Worm (Caenorhabditis elegans): ENCODE results near the gene F22E5.9.
A peak's percentile ranks its signal among the peaks of the same experiment; 100 is the strongest.

Gene F22E5.9

DNA sequence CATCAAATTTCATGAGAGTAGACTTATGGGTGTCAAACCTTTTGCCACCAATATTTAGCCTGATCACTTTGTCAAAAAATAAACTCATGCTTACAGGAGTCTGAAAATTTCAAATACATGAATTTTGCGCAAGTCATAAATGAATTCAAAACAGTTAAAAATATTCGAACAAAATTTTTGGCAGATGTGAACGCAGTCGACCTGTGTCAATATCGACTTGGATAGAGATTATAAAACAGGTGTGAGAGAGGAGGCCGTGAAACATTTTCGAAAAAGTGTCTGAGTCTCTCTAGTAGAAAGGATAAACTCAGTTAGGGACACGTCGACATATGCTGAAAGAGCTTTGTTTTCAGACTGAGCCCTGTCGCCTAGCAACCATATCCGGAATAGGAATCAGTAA is 8.6 kb downstream of the F22E5.9 start, which contains the start of gene F22E5.12:
F22E5.12 (minus strand) TSS at position 101 of the 400 bp plus-strand sequence.
- peak; percentile 2 for TF ChIP-seq xbp-1 (tag; optimal IDR thresholded peaks at IDR 0.05)

DNA sequence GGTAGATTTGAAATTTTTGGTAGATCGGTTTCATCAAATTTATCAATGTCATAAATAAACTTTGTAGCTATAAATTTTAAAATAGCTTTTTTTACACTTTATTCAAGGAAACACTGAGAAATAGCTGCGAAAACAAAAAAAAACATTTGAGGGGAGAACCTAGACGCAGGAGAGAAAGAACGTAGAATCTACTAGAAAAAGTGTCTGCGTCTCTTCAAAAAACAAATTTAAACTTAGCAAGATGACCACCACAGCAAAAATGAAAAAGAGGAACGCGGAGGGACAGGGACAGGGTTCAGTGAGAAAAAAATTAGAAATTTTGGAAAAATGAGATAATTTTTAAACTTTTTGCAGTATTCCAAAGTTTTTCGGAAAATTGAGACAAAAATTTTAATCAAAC is 10.8 kb downstream of the F22E5.9 start:
- TF ChIP-seq lin-35 (GFP tag; optimal IDR thresholded peaks at IDR 0.05) (peak; percentile 5 to 11), elt-2 (tag; optimal IDR thresholded peaks at IDR 0.05) (no peak), lin-39 (tag; optimal IDR thresholded peaks at IDR 0.05) (no peak), hlh-4 (tag; optimal IDR thresholded peaks at IDR 0.05) (no peak), nhr-85 (tag) (peak; percentile 47), hpl-2 (GFP tag; optimal IDR thresholded peaks at IDR 0.05) (no peak), snu-23 (GFP tag; optimal IDR thresholded peaks at IDR 0.05) (peak; percentile 68), swsn-7 (tag; optimal IDR thresholded peaks at IDR 0.05) (peak; percentile 47), nhr-237 (tag; optimal IDR thresholded peaks at IDR 0.05) (no peak), sox-4 (tag; optimal IDR thresholded peaks at IDR 0.05) (no peak), sptf-1 (tag; optimal IDR thresholded peaks at IDR 0.05) (no peak), lin-15B (tag; optimal IDR thresholded peaks at IDR 0.05) (no peak), nhr-19 (GFP tag; conservative IDR thresholded peaks at IDR 0.05) (0 out of 2 replicates have a peak, but pooled peaks have one; percentile 9), dpl-1 (GFP tag; optimal IDR thresholded peaks at IDR 0.05) (peak; percentile 9 to 54 (median 35)), C16A3.4 (tag; optimal IDR thresholded peaks at IDR 0.05) (no peak), nhr-28 (tag; optimal IDR thresholded peaks at IDR 0.05) (no peak), fkh-10 (GFP tag; optimal IDR thresholded peaks at IDR 0.05) (no peak), nhr-71 (tag; optimal IDR thresholded peaks at IDR 0.05) (peak; percentile 61), fos-1 (tag; optimal IDR thresholded peaks at IDR 0.05) (no peak), lir-3 (tag; optimal IDR thresholded peaks at IDR 0.05; ENCODE audit: poor library complexity) (no peak), ztf-4 (tag; optimal IDR thresholded peaks at IDR 0.05) (no peak), tlp-1 (tag; optimal IDR thresholded peaks at IDR 0.05) (no peak), efl-1 (optimal IDR thresholded peaks at IDR 0.05) (peak; percentile 50 to 61), efl-1 (GFP tag; optimal IDR thresholded peaks at IDR 0.05 in 1 of 2) (peak; percentile 34 to 67), nhr-47 (tag; optimal IDR thresholded peaks at IDR 0.05) (peak; percentile 33), nhr-84 (tag; optimal IDR thresholded peaks at IDR 0.05) (no peak), nhr-20 (tag; optimal IDR thresholded peaks at IDR 0.05) (peak; percentile 49), nhr-76 (tag; optimal IDR thresholded peaks at IDR 0.05) (no peak), ceh-82 (tag; optimal IDR thresholded peaks at IDR 0.05) (no peak), unc-130 (tag; optimal IDR thresholded peaks at IDR 0.05) (no peak), lin-13 (GFP tag; optimal IDR thresholded peaks at IDR 0.05) (peak; percentile 38), rnt-1 (tag; optimal IDR thresholded peaks at IDR 0.05) (peak; percentile 48), ceh-63 (GFP tag; optimal IDR thresholded peaks at IDR 0.05) (no peak), lin-14 (GFP tag; optimal IDR thresholded peaks at IDR 0.05) (peak; percentile 76), skn-1 (tag; optimal IDR thresholded peaks at IDR 0.05) (peak; percentile 27), lsy-2 (tag; optimal IDR thresholded peaks at IDR 0.05) (peak; percentile 26 to 51), xbp-1 (tag; optimal IDR thresholded peaks at IDR 0.05) (peak; percentile 21), ztf-11 (tag; optimal IDR thresholded peaks at IDR 0.05) (no peak), alr-1 (tag; optimal IDR thresholded peaks at IDR 0.05; ENCODE audit: borderline replicate concordance) (no peak), mef-2 (tag; optimal IDR thresholded peaks at IDR 0.05) (no peak), pax-3 (tag; optimal IDR thresholded peaks at IDR 0.05) (no peak), fkh-8 (tag; optimal IDR thresholded peaks at IDR 0.05) (peak; percentile 52), efl-3 (GFP tag; optimal IDR thresholded peaks at IDR 0.05) (no peak), mep-1 (tag; optimal IDR thresholded peaks at IDR 0.05) (peak; percentile 44), sup-37 (GFP tag; optimal IDR thresholded peaks at IDR 0.05) (no peak), nhr-11 (tag; optimal IDR thresholded peaks at IDR 0.05) (no peak)

Measured in whole organism, L1 larva.